Fruit fly (Drosophila melanogaster) whole organism, embryonic: ENCODE results near the gene rho-4.

Experiments
- ATbp ChIP-seq: fragments of 200-800 bp; sonication (Bioruptor generic); optimal IDR thresholded peaks from 2 replicates; lab custom pipeline; 2017; ENCODE audit warnings: missing biosample characterization, mild to moderate bottlenecking, missing genetic modification characterization, missing genetic modification reagents
- CG13287 ChIP-seq: fragments of 200-800 bp; sonication (Bioruptor generic); IDR thresholded peaks from 2 replicates; pipeline ENCODE4 v1.3.6; 2022; ENCODE audit warnings: missing biosample characterization, missing genetic modification characterization; ENCODE audit not compliant: partially characterized antibody
- CG14014 ChIP-seq: fragments of 200-800 bp; sonication (Bioruptor generic); IDR thresholded peaks from 2 replicates; pipeline ENCODE4 v1.3.6; 2022; ENCODE audit warnings: missing biosample characterization, missing genetic modification characterization
- CG1647 ChIP-seq: fragments of 200-800 bp; sonication (Bioruptor generic); optimal IDR thresholded peaks from 3 replicates; lab custom pipeline; 2016; ENCODE audit warnings: missing biosample characterization, missing genetic modification characterization
- CG17186 ChIP-seq: fragments of 200-800 bp; sonication (Bioruptor generic); optimal IDR thresholded peaks from 3 replicates; lab custom pipeline; 2017; ENCODE audit warnings: missing biosample characterization, missing genetic modification reagents, missing genetic modification characterization
- CG18011 ChIP-seq: fragments of 200-800 bp; sonication (Bioruptor generic); optimal IDR thresholded peaks from 2 replicates; lab custom pipeline; 2017; ENCODE audit warnings: missing biosample characterization, missing genetic modification characterization, mild to moderate bottlenecking, moderate library complexity, missing genotype
- CG18476 ChIP-seq: fragments of 200-800 bp; sonication (Bioruptor generic); optimal IDR thresholded peaks from 2 replicates; lab custom pipeline; 2016; ENCODE audit warnings: missing biosample characterization, mild to moderate bottlenecking, missing genetic modification characterization
- CG18764 ChIP-seq: fragments of 200-800 bp; sonication (Bioruptor generic); optimal IDR thresholded peaks from 3 replicates; lab custom pipeline; 2016; ENCODE audit warnings: missing biosample characterization, missing genetic modification characterization
- CG2120 ChIP-seq: fragments of 200-800 bp; sonication (Bioruptor generic); optimal IDR thresholded peaks from 3 replicates; lab custom pipeline; 2016; ENCODE audit warnings: missing biosample characterization, missing genetic modification characterization
- CG2199 ChIP-seq: fragments of 200-800 bp; sonication (Bioruptor generic); IDR thresholded peaks from 3 replicates; pipeline ENCODE4 v1.3.6; 2022; ENCODE audit warnings: missing biosample characterization, missing genetic modification characterization
- CG2202 ChIP-seq: fragments of 200-800 bp; sonication (Bioruptor generic); optimal IDR thresholded peaks from 2 replicates; lab custom pipeline; 2018; ENCODE audit warnings: missing biosample characterization, mild to moderate bottlenecking, missing genetic modification characterization
- CG30403 ChIP-seq: fragments of 200-800 bp; sonication (Bioruptor generic); optimal IDR thresholded peaks from 3 replicates; lab custom pipeline; 2016; ENCODE audit warnings: missing biosample characterization, missing genetic modification characterization
- CG31224 ChIP-seq: fragments of 200-800 bp; sonication (Bioruptor generic); IDR thresholded peaks from 2 replicates; pipeline ENCODE4 v1.3.6; 2022; ENCODE audit warnings: missing biosample characterization, missing genetic modification characterization
- CG3163 ChIP-seq: fragments of 200-800 bp; sonication (Bioruptor generic); optimal IDR thresholded peaks from 3 replicates; lab custom pipeline; 2016; ENCODE audit warnings: missing biosample characterization, missing genetic modification characterization
- CG3838 ChIP-seq: fragments of 200-800 bp; sonication (Bioruptor generic); optimal IDR thresholded peaks from 3 replicates; lab custom pipeline; 2016; ENCODE audit warnings: missing biosample characterization, missing genetic modification characterization
- CG42726 ChIP-seq: fragments of 200-800 bp; sonication (Bioruptor generic); IDR thresholded peaks from 2 replicates; pipeline ENCODE4 v1.3.6; 2022; ENCODE audit warnings: missing biosample characterization, missing genetic modification characterization; ENCODE audit not compliant: partially characterized antibody
- CG4404 ChIP-seq: fragments of 200-800 bp; sonication (Bioruptor generic); IDR thresholded peaks from 2 replicates; pipeline ENCODE4 v1.3.6; 2022; ENCODE audit warnings: missing biosample characterization, missing genetic modification characterization
- CG8089 ChIP-seq: fragments of 200-800 bp; sonication (Bioruptor generic); optimal IDR thresholded peaks from 3 replicates; lab custom pipeline; 2016; ENCODE audit warnings: missing biosample characterization, missing genetic modification characterization
- CG9437 ChIP-seq: fragments of 200-800 bp; sonication (Bioruptor generic); optimal IDR thresholded peaks from 2 replicates; lab custom pipeline; 2018; ENCODE audit warnings: missing biosample characterization, mild to moderate bottlenecking, missing genetic modification characterization
- Doc2 ChIP-seq: fragments of 200-800 bp; sonication (Bioruptor generic); IDR thresholded peaks from 2 replicates; pipeline ENCODE4 v1.3.6; 2022; ENCODE audit warnings: missing biosample characterization, missing genetic modification characterization
- Eip74EF ChIP-seq, 2 experiments: fragments of 200-800 bp in 1 of 2; fragments of >200 bp in 1 of 2; sonication (Bioruptor generic) in 1 of 2; optimal IDR thresholded peaks; 2 replicates each; lab custom pipeline; 2017 to 2019; ENCODE audit warnings: missing biosample characterization in 2 of 2, missing genetic modification characterization in 2 of 2, mild to moderate bottlenecking in 1 of 2, moderate library complexity in 1 of 2
- H2.0 ChIP-seq: fragments of 200-800 bp; sonication (Bioruptor generic); IDR thresholded peaks from 2 replicates; pipeline ENCODE4 v1.3.6; 2022; ENCODE audit warnings: missing biosample characterization, missing genetic modification characterization
- HLH4C ChIP-seq: fragments of 200-800 bp; sonication (Bioruptor generic); IDR thresholded peaks from 3 replicates; pipeline ENCODE4 v1.3.6; 2022; ENCODE audit warnings: missing biosample characterization, missing genetic modification characterization; ENCODE audit not compliant: partially characterized antibody
- Hand ChIP-seq: fragments of 200-800 bp; sonication (Bioruptor generic); optimal IDR thresholded peaks from 2 replicates; lab custom pipeline; 2017; ENCODE audit warnings: mild to moderate bottlenecking, missing biosample characterization, missing genetic modification reagents, missing genetic modification characterization
- Hsf ChIP-seq: fragments of 200-800 bp; sonication (Bioruptor generic); optimal IDR thresholded peaks from 3 replicates; lab custom pipeline; 2016; ENCODE audit warnings: missing biosample characterization, missing genetic modification characterization
- Optix ChIP-seq: fragments of 200-800 bp; sonication (Bioruptor generic); IDR thresholded peaks from 3 replicates; pipeline ENCODE4 v1.3.6; 2022; ENCODE audit warnings: missing biosample characterization, missing genetic modification characterization
- Sry-β ChIP-seq: fragments of 200-800 bp; sonication (Bioruptor generic); optimal IDR thresholded peaks from 2 replicates; lab custom pipeline; 2018; ENCODE audit warnings: missing biosample characterization, mild to moderate bottlenecking, missing genetic modification characterization, moderate library complexity
- Taf1 ChIP-seq: fragments of 200-800 bp; sonication (Bioruptor generic); IDR thresholded peaks from 2 replicates; pipeline ENCODE4 v1.3.6; 2022; ENCODE audit warnings: missing biosample characterization, missing genetic modification characterization
- Xbp1 ChIP-seq: fragments of 200-800 bp; sonication (Bioruptor generic); optimal IDR thresholded peaks from 3 replicates; lab custom pipeline; 2016; ENCODE audit warnings: missing biosample characterization, mild to moderate bottlenecking, missing genetic modification characterization
- bbx ChIP-seq: fragments of 200-800 bp; sonication (Bioruptor generic); IDR thresholded peaks from 2 replicates; pipeline ENCODE4 v1.3.6; 2022; ENCODE audit warnings: missing biosample characterization, missing genetic modification characterization; ENCODE audit not compliant: partially characterized antibody
- caup ChIP-seq: fragments of 200-800 bp; sonication (Bioruptor generic); optimal IDR thresholded peaks from 3 replicates; lab custom pipeline; 2017; ENCODE audit warnings: missing biosample characterization, mild to moderate bottlenecking, missing genetic modification characterization, moderate library complexity; ENCODE audit not compliant: severe bottlenecking
- croc ChIP-seq: fragments of 200-800 bp; sonication (Bioruptor generic); conservative IDR thresholded peaks from 3 replicates; pipeline ENCODE4 v1.3.6; 2022; ENCODE audit warnings: missing biosample characterization, missing genetic modification characterization
- gce ChIP-seq: fragments of 200-800 bp; sonication (Bioruptor generic); IDR thresholded peaks from 3 replicates; pipeline ENCODE4 v1.3.6; 2022; ENCODE audit warnings: missing biosample characterization, missing genetic modification characterization
- grn ChIP-seq: fragments of 200-800 bp; sonication (Bioruptor generic); optimal IDR thresholded peaks from 3 replicates; lab custom pipeline; 2017; ENCODE audit warnings: missing biosample characterization, missing genetic modification characterization
- gsb-n ChIP-seq: fragments of 200-800 bp; sonication (Bioruptor generic); optimal IDR thresholded peaks from 3 replicates; lab custom pipeline; 2018; ENCODE audit warnings: missing biosample characterization, mild to moderate bottlenecking, missing genetic modification characterization
- hb ChIP-seq: fragments of 200-800 bp; sonication (Bioruptor generic); IDR thresholded peaks from 3 replicates; pipeline ENCODE4 v1.3.6; 2022; ENCODE audit warnings: missing biosample characterization, missing genetic modification characterization; ENCODE audit not compliant: partially characterized antibody
- kni ChIP-seq: fragments of 200-800 bp; sonication (Bioruptor generic); optimal IDR thresholded peaks from 3 replicates; lab custom pipeline; 2017; ENCODE audit warnings: mild to moderate bottlenecking, missing biosample characterization, missing genetic modification reagents, missing genetic modification characterization
- mirr ChIP-seq: fragments of 200-800 bp; sonication (Bioruptor generic); optimal IDR thresholded peaks from 3 replicates; lab custom pipeline; 2018; ENCODE audit warnings: missing biosample characterization, mild to moderate bottlenecking, missing genetic modification characterization
- nerfin-1 ChIP-seq: fragments of 200-800 bp; sonication (Bioruptor generic); optimal IDR thresholded peaks from 3 replicates; lab custom pipeline; 2019; ENCODE audit warnings: missing biosample characterization, mild to moderate bottlenecking, missing genetic modification characterization, moderate library complexity
- pb ChIP-seq: fragments of 200-800 bp; sonication (Bioruptor generic); optimal IDR thresholded peaks from 3 replicates; lab custom pipeline; 2016; ENCODE audit warnings: missing biosample characterization, missing genetic modification characterization
- sc ChIP-seq, 3 experiments: fragments of >200 bp in 2 of 3; fragments of 200-800 bp in 1 of 3; sonication (Bioruptor generic) in 1 of 3; optimal IDR thresholded peaks; 2 replicates in 2 of 3; 3 replicates in 1 of 3; lab custom pipeline; 2017; ENCODE audit warnings: mild to moderate bottlenecking in 1 of 3, missing biosample characterization in 1 of 3, missing genetic modification characterization in 1 of 3, missing genetic modification reagents in 1 of 3
- sima ChIP-seq: fragments of 200-800 bp; sonication (Bioruptor generic); optimal IDR thresholded peaks from 2 replicates; lab custom pipeline; 2016; ENCODE audit warnings: missing biosample characterization, missing genetic modification characterization
- slbo ChIP-seq: fragments of 200-800 bp; sonication (Bioruptor generic); IDR thresholded peaks from 2 replicates; pipeline ENCODE4 v1.3.6; 2022; ENCODE audit warnings: missing biosample characterization, missing genetic modification characterization
- so ChIP-seq: fragments of 200-800 bp; sonication (Bioruptor generic); IDR thresholded peaks from 3 replicates; pipeline ENCODE4 v1.3.6; 2022; ENCODE audit warnings: missing biosample characterization, missing genetic modification characterization
- trh ChIP-seq: fragments of 200-800 bp; sonication (Bioruptor generic); optimal IDR thresholded peaks from 2 replicates; lab custom pipeline; 2016; ENCODE audit warnings: missing biosample characterization, missing genetic modification characterization
- zen2 ChIP-seq: fragments of 200-800 bp; sonication (Bioruptor generic); IDR thresholded peaks from 3 replicates; pipeline ENCODE4 v1.3.6; 2022; ENCODE audit warnings: missing biosample characterization, missing genetic modification characterization; ENCODE audit not compliant: partially characterized antibody

The rho-4 gene

dm6 chrX:11559728-11560724 lies 39.6 kb upstream of the rho-4 start (continued):
- TF ChIP-seq Eip74EF (GFP tag; optimal IDR thresholded peaks at IDR 0.05; lab: Kevin White, UChicago) (peak in 1 of 2 experiments; percentile 91), CG17186 (no peak), CG2120 (GFP tag; lab: Kevin White, UChicago) (peak; percentile 78), caup (peak; percentile 85), CG3163 (peak; percentile 11), CG2202 (tag; lab: Kevin White, UChicago) (peak; percentile 25), Taf1 (GFP tag; lab: Robert Waterston, UW) (peak; percentile 62), bbx (GFP tag; lab: Robert Waterston, UW) (no peak; the same call in 1 of the 2 replicates), nerfin-1 (tag; lab: Kevin White, UChicago) (peak; percentile 82), croc (GFP tag; lab: Robert Waterston, UW) (no peak; the same call in 2 of the 3 replicates), mirr (peak; percentile 13), trh (GFP tag; lab: Kevin White, UChicago) (no peak), CG8089 (GFP tag; lab: Kevin White, UChicago) (no peak), Doc2 (no peak), pb (GFP tag; lab: Kevin White, UChicago) (no peak), sima (GFP tag; lab: Kevin White, UChicago) (no peak), Optix (GFP tag; lab: Robert Waterston, UW) (no peak), CG30403 (GFP tag; lab: Kevin White, UChicago) (peak; percentile 87), gsb-n (tag; lab: Kevin White, UChicago) (peak; percentile 64), Hsf (GFP tag; lab: Kevin White, UChicago) (peak; percentile 41), CG2199 (no peak), CG18764 (peak; percentile 23), gce (GFP tag; lab: Robert Waterston, UW) (peak; percentile 46; the same call in 1 of the 3 replicates), CG13287 (no peak), CG31224 (GFP tag; lab: Robert Waterston, UW) (peak; percentile 62), CG1647 (GFP tag; lab: Kevin White, UChicago) (peak; percentile 22), CG9437 (GFP tag; lab: Kevin White, UChicago) (peak; percentile 85), HLH4C (GFP tag; lab: Robert Waterston, UW) (no peak), grn (no peak), zen2 (GFP tag; lab: Robert Waterston, UW) (no peak), Xbp1 (GFP tag; lab: Kevin White, UChicago) (peak; percentile 77), so (peak; percentile 76), CG42726 (GFP tag; lab: Robert Waterston, UW) (no peak), ATbp (GFP tag; lab: Kevin White, UChicago) (peak; percentile 84), CG4404 (0 out of 2 replicates have a peak, but pooled peaks have one; percentile 17), slbo (GFP tag; lab: Robert Waterston, UW) (peak; percentile 68), CG18011 (peak; percentile 57), Hand (peak; percentile 82), CG18476 (peak; percentile 8), hb (GFP tag; lab: Robert Waterston, UW) (no peak), CG14014 (GFP tag; lab: Robert Waterston, UW) (peak; percentile 57; the same call in 1 of the 2 replicates), kni (peak; percentile 58), Sry-β (GFP tag; lab: Kevin White, UChicago) (no peak), sc (optimal IDR thresholded peaks at IDR 0.05; lab: Kevin White, UChicago) (no peak), sc (GFP tag; optimal IDR thresholded peaks at IDR 0.05; lab: Kevin White, UChicago) (peak; percentile 69), CG3838 (GFP tag; lab: Kevin White, UChicago) (peak; percentile 2), H2.0 (GFP tag; lab: Robert Waterston, UW) (peak; percentile 58; the same call in 1 of the 2 replicates)
